Fruit fly (Drosophila melanogaster): ENCODE data around the gene mkg-p.

The mkg-p gene

DNA sequence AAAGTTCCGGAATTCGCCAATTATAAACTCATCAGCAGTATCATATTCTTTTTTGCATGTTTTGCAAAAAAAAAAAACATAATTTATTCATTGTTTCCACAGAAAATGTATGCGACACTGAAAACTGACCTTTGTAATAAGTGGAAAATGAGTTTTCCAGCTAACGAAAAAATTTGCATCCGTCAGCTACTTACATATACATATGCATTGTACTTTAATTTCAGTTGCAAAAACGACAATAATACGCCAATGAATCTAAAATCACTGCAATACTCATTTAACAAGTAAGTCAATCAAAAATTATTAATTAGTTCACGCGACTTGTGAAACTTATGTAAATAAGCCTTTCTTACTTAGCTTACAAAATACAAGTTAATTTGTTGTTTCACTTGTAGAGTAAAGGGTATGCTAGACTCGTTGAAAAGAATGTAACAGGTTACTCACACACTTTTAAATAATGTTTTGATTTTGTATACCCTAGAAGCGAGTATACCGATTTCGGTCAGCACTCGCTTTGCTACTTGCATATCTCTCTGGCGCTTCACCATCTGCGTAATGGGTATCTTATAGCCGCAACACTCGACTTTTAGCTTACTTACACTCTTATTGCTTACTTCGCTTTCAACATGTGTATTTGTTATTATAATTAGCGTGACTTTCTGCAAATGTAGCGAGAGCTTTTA lies 6.2 kb downstream of the mkg-p start (continued):
- no peak for TF ChIP-seq Fer1 (GFP tag; optimal IDR thresholded peaks at IDR 0.05)
- peak; percentile 86 for TF ChIP-seq Med (GFP tag)
- no peak for TF ChIP-seq Tbp (GFP tag; optimal IDR thresholded peaks at IDR 0.05)
- no peak for TF ChIP-seq dati (GFP tag; IDR thresholded peaks at IDR 0.05)
- TF ChIP-seq CG11723 (GFP tag; optimal IDR thresholded peaks at IDR 0.05), result no peak
- TF ChIP-seq Dad (GFP tag; optimal IDR thresholded peaks at IDR 0.05), result no peak
- no peak for TF ChIP-seq Trl (optimal IDR thresholded peaks at IDR 0.05)
- no peak for TF ChIP-seq Trl (GFP tag; optimal IDR thresholded peaks at IDR 0.05)
- TF ChIP-seq CG6683 (GFP tag; optimal IDR thresholded peaks at IDR 0.05), result no peak
- no peak for TF ChIP-seq CG12071 (GFP tag; optimal IDR thresholded peaks at IDR 0.05)
- no peak for TF ChIP-seq vfl (GFP tag; optimal IDR thresholded peaks at IDR 0.05)
- TF ChIP-seq CG17186 (GFP tag; optimal IDR thresholded peaks at IDR 0.05), result no peak
- TF ChIP-seq CG16779 (GFP tag; IDR thresholded peaks at IDR 0.05), result no peak
- no peak for TF ChIP-seq pan (optimal IDR thresholded peaks at IDR 0.05)
- peak in 1 of 2 experiments; percentile 15 for TF ChIP-seq pan (GFP tag; optimal IDR thresholded peaks at IDR 0.05 in 1 of 2, IDR thresholded peaks at IDR 0.05 in 1 of 2)
- TF ChIP-seq Atf-2 (GFP tag; optimal IDR thresholded peaks at IDR 0.05), result no peak
- no peak for TF ChIP-seq CG9797 (GFP tag; optimal IDR thresholded peaks at IDR 0.05)
- no peak for TF ChIP-seq sc (optimal IDR thresholded peaks at IDR 0.05)
- TF ChIP-seq sc (GFP tag; optimal IDR thresholded peaks at IDR 0.05), result no peak
- no peak for TF ChIP-seq fu2 (GFP tag; optimal IDR thresholded peaks at IDR 0.05)
- TF ChIP-seq dmrt11E (tag; optimal IDR thresholded peaks at IDR 0.05), result peak; percentile 32
- TF ChIP-seq pb (GFP tag; optimal IDR thresholded peaks at IDR 0.05), result no peak
- TF ChIP-seq Atf3 (GFP tag; optimal IDR thresholded peaks at IDR 0.05), result no peak
- no peak for TF ChIP-seq Oli (tag; optimal IDR thresholded peaks at IDR 0.05)
- no peak for TF ChIP-seq Doc2 (GFP tag; IDR thresholded peaks at IDR 0.05)
- no peak for TF ChIP-seq CG11085 (GFP tag; IDR thresholded peaks at IDR 0.05)
- no peak for TF ChIP-seq CG31365 (tag; optimal IDR thresholded peaks at IDR 0.05)
- no peak for TF ChIP-seq so (GFP tag; IDR thresholded peaks at IDR 0.05)
- TF ChIP-seq croc (GFP tag; conservative IDR thresholded peaks at IDR 0.05), result no peak
- no peak for TF ChIP-seq Nf-YA (GFP tag; IDR thresholded peaks at IDR 0.05)
- TF ChIP-seq hth (optimal IDR thresholded peaks at IDR 0.05), result no peak
- TF ChIP-seq danr (GFP tag; IDR thresholded peaks at IDR 0.05), result no peak
- TF ChIP-seq CG11456 (GFP tag; IDR thresholded peaks at IDR 0.05), result peak; percentile 65; the same call in 2 of the 3 replicates
- TF ChIP-seq ara (GFP tag; IDR thresholded peaks at IDR 0.05), result no peak; the same call in 1 of the 2 replicates
- no peak for TF ChIP-seq onecut (GFP tag; IDR thresholded peaks at IDR 0.05)
- no peak for TF ChIP-seq gem (tag; optimal IDR thresholded peaks at IDR 0.05)
- no peak for TF ChIP-seq Taf1 (GFP tag; IDR thresholded peaks at IDR 0.05)
- TF ChIP-seq CkIIα-i1 (GFP tag; IDR thresholded peaks at IDR 0.05), result no peak
- TF ChIP-seq dysf (GFP tag; IDR thresholded peaks at IDR 0.05), result 0 out of 3 replicates have a peak, but pooled peaks have one; percentile 6
- no peak for TF ChIP-seq CG17612 (GFP tag; IDR thresholded peaks at IDR 0.05)
- no peak for TF ChIP-seq CG4360 (GFP tag; IDR thresholded peaks at IDR 0.05)
- TF ChIP-seq pros (GFP tag; optimal IDR thresholded peaks at IDR 0.05), result no peak
- TF ChIP-seq Max (GFP tag; optimal IDR thresholded peaks at IDR 0.05), result no peak
- TF ChIP-seq Oaz (GFP tag; IDR thresholded peaks at IDR 0.05), result no peak
- TF ChIP-seq CG12155 (GFP tag; optimal IDR thresholded peaks at IDR 0.05), result peak; percentile 14
- TF ChIP-seq CG33213 (GFP tag; optimal IDR thresholded peaks at IDR 0.05), result peak; percentile 8
- no peak for TF ChIP-seq CG8765 (GFP tag; IDR thresholded peaks at IDR 0.05)
- TF ChIP-seq seq (GFP tag; IDR thresholded peaks at IDR 0.05), result no peak
- TF ChIP-seq CG13775 (GFP tag; optimal IDR thresholded peaks at IDR 0.05), result no peak
- no peak for TF ChIP-seq Elba2 (GFP tag; optimal IDR thresholded peaks at IDR 0.05)
- TF ChIP-seq knrl (GFP tag; IDR thresholded peaks at IDR 0.05; ENCODE audit: partially characterized antibody), result no peak
- TF ChIP-seq lbe (GFP tag; optimal IDR thresholded peaks at IDR 0.05), result peak; percentile 68
- TF ChIP-seq Deaf1 (tag; optimal IDR thresholded peaks at IDR 0.05), result no peak

All from whole organism, embryonic.